Fruit fly (Drosophila melanogaster): Measurements from ENCODE around the gene CG45045.
A peak's percentile ranks its signal among the peaks of the same experiment; 100 is the strongest.

DNA sequence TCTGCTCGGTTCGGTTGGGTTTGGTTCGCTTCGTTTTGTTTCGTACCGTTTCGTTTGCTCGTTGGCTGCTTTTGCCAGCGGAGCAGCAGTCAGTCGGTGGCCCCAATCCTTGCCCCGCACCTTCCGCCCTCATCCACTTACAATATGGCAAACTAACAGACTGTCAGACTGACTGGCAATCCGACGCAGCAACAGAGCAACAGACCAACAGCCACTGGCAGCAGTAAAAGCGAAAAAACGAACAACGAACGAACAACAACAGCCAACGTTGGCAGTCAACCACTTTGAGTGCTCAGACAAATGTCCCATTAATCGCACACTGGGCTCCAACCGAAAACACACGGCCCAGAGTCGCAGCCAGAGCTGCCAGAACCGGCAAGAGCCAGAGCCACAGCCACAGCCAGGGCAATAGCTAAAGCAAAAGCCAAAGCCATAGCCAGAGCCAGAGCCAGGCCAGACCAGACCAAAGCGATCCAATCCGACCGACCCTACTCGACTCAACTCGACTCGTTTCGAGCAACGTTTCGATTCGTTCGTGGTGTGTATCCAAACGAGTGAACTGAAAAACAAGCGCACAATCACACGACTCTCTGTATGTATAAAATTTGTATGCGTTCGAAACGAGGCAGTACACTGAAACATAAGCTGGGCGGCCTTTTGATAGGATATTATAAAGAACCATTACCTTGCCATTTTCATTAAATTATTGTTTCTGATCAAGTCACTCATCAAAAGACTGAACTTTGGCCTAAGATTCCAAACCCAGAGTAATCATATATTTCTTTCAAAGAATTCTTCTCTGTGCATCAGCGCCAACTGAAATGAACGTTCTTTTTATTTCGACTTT is 36.5 kb downstream of the CG45045 start:
- TF ChIP-seq ovo (GFP tag; optimal IDR thresholded peaks at IDR 0.05) (peak; percentile 82), tj (GFP tag; optimal IDR thresholded peaks at IDR 0.05) (peak; percentile 90), Mnt (GFP tag; optimal IDR thresholded peaks at IDR 0.05) (peak; percentile 89), CG14711 (tag; optimal IDR thresholded peaks at IDR 0.05) (peak; percentile 95), toe (GFP tag; optimal IDR thresholded peaks at IDR 0.05) (peak; percentile 94), CG7045 (GFP tag; optimal IDR thresholded peaks at IDR 0.05) (peak; percentile 97), kay (GFP tag; ENCODE audit: borderline replicate concordance) (peak; percentile 97), cnc (optimal IDR thresholded peaks at IDR 0.05) (no peak), CG12768 (GFP tag; optimal IDR thresholded peaks at IDR 0.05) (peak; percentile 95), CG33017 (tag; optimal IDR thresholded peaks at IDR 0.05) (peak; percentile 96), Hr96 (GFP tag; optimal IDR thresholded peaks at IDR 0.05) (peak; percentile 97), bab1 (GFP tag; optimal IDR thresholded peaks at IDR 0.05) (peak; percentile 97), CG5204 (GFP tag; optimal IDR thresholded peaks at IDR 0.05) (peak; percentile 97)
